Worm (Caenorhabditis elegans) whole organism, L2 larva: ENCODE measurements around the gene W06D12.6.

Experiments
- alr-1 ChIP-seq: fragments of 150-350 bp; optimal IDR thresholded peaks from 2 replicates; lab custom pipeline; 2014; ENCODE audit warnings: missing biosample characterization, missing genetic modification characterization
- ama-1 ChIP-seq: fragments of 150-350 bp; optimal IDR thresholded peaks from 2 replicates; lab custom pipeline; 2018; ENCODE audit warnings: inconsistent platforms
- blmp-1 ChIP-seq: sonication (generic microtip); optimal IDR thresholded peaks from 2 replicates; lab custom pipeline; 2017; ENCODE audit warnings: missing genetic modification characterization, mild to moderate bottlenecking, missing compliant biosample characterization, antibody characterized with exemption, moderate library complexity; ENCODE audit not compliant: insufficient read depth
- gmeb-1 ChIP-seq: fragments of 150-350 bp; optimal IDR thresholded peaks from 2 replicates; lab custom pipeline; 2014; ENCODE audit warnings: missing biosample characterization, missing genetic modification characterization
- lin-39 ChIP-seq: fragments of 150-350 bp; optimal IDR thresholded peaks from 2 replicates; lab custom pipeline; 2014; ENCODE audit warnings: missing biosample characterization, missing genetic modification reagents, missing genetic modification characterization
- lsy-2 ChIP-seq, 2 experiments: fragments of 150-350 bp in 1 of 2; sonication (generic microtip) in 1 of 2; optimal IDR thresholded peaks; 2 replicates each; lab custom pipeline; 2014 to 2017; ENCODE audit warnings: missing biosample characterization in 2 of 2, missing genetic modification characterization in 2 of 2
- mab-5 ChIP-seq: fragments of 150-350 bp; optimal IDR thresholded peaks from 2 replicates; lab custom pipeline; 2014; ENCODE audit warnings: missing biosample characterization, missing genetic modification characterization
- nhr-77 ChIP-seq: fragments of 150-350 bp; optimal IDR thresholded peaks from 2 replicates; lab custom pipeline; 2014; ENCODE audit warnings: missing biosample characterization, missing genetic modification characterization
- skn-1 ChIP-seq: sonication (generic microtip); optimal IDR thresholded peaks from 2 replicates; lab custom pipeline; 2017; ENCODE audit warnings: missing biosample characterization, missing genetic modification characterization
- snpc-4 ChIP-seq: fragments of 150-350 bp; optimal IDR thresholded peaks from 2 replicates; lab custom pipeline; 2014; ENCODE audit warnings: missing biosample characterization, missing genetic modification characterization
- unc-39 ChIP-seq: fragments of 150-350 bp; optimal IDR thresholded peaks from 2 replicates; lab custom pipeline; 2014; ENCODE audit warnings: missing biosample characterization, missing genetic modification characterization

DNA sequence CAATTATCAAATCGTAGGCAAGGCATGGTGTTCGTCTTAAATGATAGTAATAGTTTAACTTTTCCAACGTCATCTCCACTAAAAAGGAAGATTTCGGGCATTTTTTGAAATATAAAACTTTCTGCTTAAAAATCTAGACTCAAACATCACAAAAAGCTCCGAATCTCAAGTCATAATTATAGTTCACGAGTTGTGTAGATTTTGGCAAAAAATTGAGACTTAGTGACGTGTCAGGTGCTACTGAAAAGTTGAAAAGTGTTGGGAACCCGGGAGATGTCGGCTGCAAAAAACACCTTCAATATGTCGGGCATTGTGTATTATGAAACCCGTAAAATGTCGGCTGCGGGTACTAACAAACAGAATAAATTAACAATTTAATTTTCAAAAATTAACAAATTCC is 10.1 kb upstream of the W06D12.6 start, which contains the start of gene Y26G10.1:
- TF ChIP-seq alr-1 (tag; lab: Kevin White, UChicago) (no peak), lsy-2 (tag; optimal IDR thresholded peaks at IDR 0.05; lab: Kevin White, UChicago) (no peak), unc-39 (no peak), snpc-4 (no peak), mab-5 (tag; lab: Kevin White, UChicago) (no peak), ama-1 (lab: Kevin White, UChicago) (no peak), lin-39 (no peak), blmp-1 (no peak), skn-1 (tag; lab: Kevin White, UChicago) (no peak), nhr-77 (tag; lab: Kevin White, UChicago) (no peak), gmeb-1 (tag; lab: Kevin White, UChicago) (no peak)
